Fruit fly (Drosophila melanogaster): ENCODE results near the gene CG9356.
A peak's percentile ranks its signal among the peaks of the same experiment; 100 is the strongest.

The CG9356 gene

DNA sequence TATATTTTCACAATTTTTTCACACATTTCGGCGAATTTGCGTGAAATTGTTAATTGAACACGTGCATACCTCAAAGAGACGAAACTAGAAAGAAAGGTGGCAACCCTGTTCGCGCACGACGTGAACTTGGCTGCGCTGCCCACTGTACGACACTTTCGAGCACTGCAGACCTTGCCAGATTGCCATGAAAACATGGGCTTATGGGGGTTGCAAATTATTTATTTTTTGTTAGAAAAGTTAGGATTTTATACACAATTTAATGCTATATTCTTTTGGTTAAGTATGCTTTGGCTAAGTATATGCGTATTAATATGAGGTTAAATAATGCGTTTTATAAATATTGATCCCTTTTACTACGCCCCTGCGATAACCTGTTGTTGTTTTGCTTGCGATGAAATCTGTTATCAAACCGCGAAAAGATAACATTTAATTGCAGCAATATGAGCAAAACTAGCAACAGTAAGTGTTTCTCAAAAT, 2.9 kb downstream of the CG9356 start, which contains the start of the genes RpL34b and CG8132 (continued):
- TF ChIP-seq NfI (GFP tag; optimal IDR thresholded peaks at IDR 0.05) (peak; percentile 98), her (GFP tag; optimal IDR thresholded peaks at IDR 0.05) (peak; percentile 94), ken (GFP tag; IDR thresholded peaks at IDR 0.05) (peak; percentile 98), row (GFP tag; IDR thresholded peaks at IDR 0.05) (peak; percentile 97), CG6254 (GFP tag; optimal IDR thresholded peaks at IDR 0.05) (peak; percentile 79), CG17359 (tag; optimal IDR thresholded peaks at IDR 0.05) (peak; percentile 93), CG7372 (GFP tag; IDR thresholded peaks at IDR 0.05) (peak; percentile 93), PHDP (tag; optimal IDR thresholded peaks at IDR 0.05) (peak; percentile 96), slou (GFP tag; optimal IDR thresholded peaks at IDR 0.05) (peak; percentile 95), CG3726 (GFP tag; IDR thresholded peaks at IDR 0.05) (peak; percentile 89), stwl (tag; optimal IDR thresholded peaks at IDR 0.05) (peak; percentile 91), E2f1 (GFP tag; IDR thresholded peaks at IDR 0.05) (peak; percentile 93), Mad (GFP tag; optimal IDR thresholded peaks at IDR 0.05) (peak; percentile 97), croc (GFP tag; conservative IDR thresholded peaks at IDR 0.05) (peak; percentile 87), pan (optimal IDR thresholded peaks at IDR 0.05) (no peak), pan (GFP tag; optimal IDR thresholded peaks at IDR 0.05 in 1 of 2, IDR thresholded peaks at IDR 0.05 in 1 of 2) (peak in 1 of 2 experiments; percentile 96), ssp (GFP tag; IDR thresholded peaks at IDR 0.05) (peak; percentile 90), CG11093 (GFP tag; IDR thresholded peaks at IDR 0.05) (peak; percentile 88), sisA (GFP tag; IDR thresholded peaks at IDR 0.05) (peak; percentile 96), h (optimal IDR thresholded peaks at IDR 0.05) (no peak), zfh1 (GFP tag; IDR thresholded peaks at IDR 0.05) (peak; percentile 97), crp (GFP tag; optimal IDR thresholded peaks at IDR 0.05) (peak in 1 of 2 experiments; percentile 76), sug (tag; optimal IDR thresholded peaks at IDR 0.05) (peak; percentile 97), CG3847 (GFP tag; IDR thresholded peaks at IDR 0.05) (peak; percentile 99), Fer3 (tag; optimal IDR thresholded peaks at IDR 0.05) (peak; percentile 96), fru (optimal IDR thresholded peaks at IDR 0.05) (no peak), CG4404 (GFP tag; IDR thresholded peaks at IDR 0.05) (peak; percentile 95), lov (optimal IDR thresholded peaks at IDR 0.05) (no peak), lov (GFP tag; IDR thresholded peaks at IDR 0.05) (peak; percentile 94), tin (GFP tag; optimal IDR thresholded peaks at IDR 0.05) (peak; percentile 95), CG9876 (GFP tag; optimal IDR thresholded peaks at IDR 0.05) (peak; percentile 97), CG12236 (GFP tag; optimal IDR thresholded peaks at IDR 0.05) (peak; percentile 86), CG18262 (tag; optimal IDR thresholded peaks at IDR 0.05) (peak; percentile 94), CG4820 (GFP tag; optimal IDR thresholded peaks at IDR 0.05) (peak; percentile 90), ranshi (GFP tag; IDR thresholded peaks at IDR 0.05) (peak; percentile 93), CG33557 (GFP tag; optimal IDR thresholded peaks at IDR 0.05) (peak; percentile 94), Hmx (GFP tag; optimal IDR thresholded peaks at IDR 0.05) (peak; percentile 89), BtbVII (GFP tag; optimal IDR thresholded peaks at IDR 0.05) (peak; percentile 90), knrl (GFP tag; IDR thresholded peaks at IDR 0.05; ENCODE audit: partially characterized antibody) (peak; percentile 61), Camta (GFP tag; optimal IDR thresholded peaks at IDR 0.05) (peak; percentile 96), Deaf1 (tag; optimal IDR thresholded peaks at IDR 0.05) (peak; percentile 75), CG13424 (tag; optimal IDR thresholded peaks at IDR 0.05) (peak; percentile 97), tio (GFP tag; optimal IDR thresholded peaks at IDR 0.05) (no peak), CG13775 (GFP tag; optimal IDR thresholded peaks at IDR 0.05) (peak; percentile 96), CG7786 (GFP tag; optimal IDR thresholded peaks at IDR 0.05) (peak; percentile 95), Aef1 (GFP tag; IDR thresholded peaks at IDR 0.05) (peak; percentile 97), BEAF-32 (GFP tag; optimal IDR thresholded peaks at IDR 0.05) (peak; percentile 70), gcm (GFP tag; optimal IDR thresholded peaks at IDR 0.05) (peak; percentile 96), CG10959 (GFP tag; IDR thresholded peaks at IDR 0.05) (peak; percentile 88), gro (GFP tag; optimal IDR thresholded peaks at IDR 0.05) (peak; percentile 95), disco-r (GFP tag; optimal IDR thresholded peaks at IDR 0.05) (peak; percentile 95), Nf-YB (GFP tag; optimal IDR thresholded peaks at IDR 0.05) (peak; percentile 81)

Measured in whole organism, embryonic.